Worm (Caenorhabditis elegans): ENCODE measurements around the gene zip-11.

zip-11 gene

DNA sequence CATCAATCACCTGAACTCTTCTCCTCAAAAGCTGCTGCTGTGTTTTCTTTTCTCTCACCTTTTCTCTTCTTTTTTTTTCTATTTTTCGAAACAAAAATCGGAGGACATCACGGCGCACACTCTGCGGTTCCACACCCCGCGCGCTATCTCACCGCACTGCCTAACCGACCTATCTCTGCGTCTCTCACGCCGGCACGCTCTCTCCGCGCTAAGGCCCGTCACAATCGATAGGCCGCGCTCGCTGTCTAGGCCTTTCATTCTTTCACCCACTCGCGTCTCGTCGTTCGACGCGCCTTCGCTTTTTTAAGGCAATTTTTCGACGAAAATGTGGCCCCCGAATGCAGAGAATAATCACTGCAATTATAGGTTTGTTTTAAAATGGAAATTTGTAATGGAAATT lies at the start of gene zip-11:
zip-11 (plus strand) TSS at position 34 of the 400 bp plus-strand sequence.
- no peak for TF ChIP-seq klf-2 (GFP tag; conservative IDR thresholded peaks at IDR 0.05)
- TF ChIP-seq T22C8.4 (GFP tag; IDR thresholded peaks at IDR 0.05), result peak; percentile 62; the same call in 1 of the 2 replicates

DNA sequence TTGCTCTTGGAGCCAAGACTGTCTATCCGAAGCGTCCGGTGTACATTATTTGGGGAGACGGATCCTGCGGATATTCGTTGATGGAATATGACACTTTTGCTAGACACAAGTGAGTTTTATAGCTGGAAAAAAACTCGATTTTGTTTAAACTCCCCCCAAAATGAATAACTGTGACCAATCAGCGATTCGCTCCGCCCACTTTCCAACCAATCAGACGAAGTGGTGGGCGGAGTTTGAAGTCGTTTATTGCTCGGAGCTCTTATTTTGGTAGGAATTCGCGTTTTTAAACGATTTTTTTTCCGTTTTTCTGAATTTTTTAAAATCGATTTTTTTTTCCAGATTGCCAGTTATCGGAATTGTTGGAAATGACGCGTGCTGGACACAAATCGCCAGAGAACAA lies 49.3 kb upstream of the zip-11 start:
- TF ChIP-seq tab-1 (GFP tag; IDR thresholded peaks at IDR 0.05) (no peak), ztf-23 (GFP tag; IDR thresholded peaks at IDR 0.05) (no peak), klf-2 (GFP tag; conservative IDR thresholded peaks at IDR 0.05) (no peak), ztf-29 (GFP tag; IDR thresholded peaks at IDR 0.05) (no peak), med-1 (GFP tag; optimal IDR thresholded peaks at IDR 0.05; ENCODE audit: insufficient read depth) (no peak)

- TF ChIP-seq T22C8.4 (GFP tag; IDR thresholded peaks at IDR 0.05) (no peak), tab-1 (GFP tag; IDR thresholded peaks at IDR 0.05) (no peak), med-1 (GFP tag; optimal IDR thresholded peaks at IDR 0.05; ENCODE audit: insufficient read depth) (no peak), ztf-29 (GFP tag; IDR thresholded peaks at IDR 0.05) (no peak), flt-1 (GFP tag; IDR thresholded peaks at IDR 0.05) (no peak), klf-2 (GFP tag; conservative IDR thresholded peaks at IDR 0.05) (no peak), ztf-23 (GFP tag; IDR thresholded peaks at IDR 0.05) (no peak), cog-1 (tag; optimal IDR thresholded peaks at IDR 0.05) (no peak), ref-1 (GFP tag; conservative IDR thresholded peaks at IDR 0.05) (no peak)
Observed at ce11 chrIV:3265657-3266056, 45.4 kb upstream of the zip-11 start, which contains the start of gene T26C12.2. Gene T26C12.2 (minus strand): TSS chrIV:3265757.

- TF ChIP-seq ref-1 (GFP tag; conservative IDR thresholded peaks at IDR 0.05) (no peak), flt-1 (GFP tag; IDR thresholded peaks at IDR 0.05) (0 out of 2 replicates have a peak, but pooled peaks have one; percentile 59)
Observed at ce11 chrIV:3266841-3267240, 44.2 kb upstream of the zip-11 start.

- TF ChIP-seq flt-1 (GFP tag; IDR thresholded peaks at IDR 0.05), result no peak
- TF ChIP-seq ztf-23 (GFP tag; IDR thresholded peaks at IDR 0.05), result no peak
- TF ChIP-seq med-1 (GFP tag; optimal IDR thresholded peaks at IDR 0.05; ENCODE audit: insufficient read depth), result no peak
- no peak for TF ChIP-seq tab-1 (GFP tag; IDR thresholded peaks at IDR 0.05)
- no peak for TF ChIP-seq klf-2 (GFP tag; conservative IDR thresholded peaks at IDR 0.05)
- no peak for TF ChIP-seq ref-1 (GFP tag; conservative IDR thresholded peaks at IDR 0.05)
- TF ChIP-seq ztf-29 (GFP tag; IDR thresholded peaks at IDR 0.05), result no peak
- TF ChIP-seq T22C8.4 (GFP tag; IDR thresholded peaks at IDR 0.05), result no peak
- no peak for TF ChIP-seq cog-1 (tag; optimal IDR thresholded peaks at IDR 0.05)
Observed at ce11 chrIV:3267581-3267980, 43.5 kb upstream of the zip-11 start, which contains the start of gene clec-173. Gene clec-173 (minus strand): TSS chrIV:3267681.

ce11 chrIV:3271342-3271741 lies 39.7 kb upstream of the zip-11 start:
- no peak for TF ChIP-seq med-1 (GFP tag; optimal IDR thresholded peaks at IDR 0.05; ENCODE audit: insufficient read depth)
- TF ChIP-seq T22C8.4 (GFP tag; IDR thresholded peaks at IDR 0.05), result no peak
- no peak for TF ChIP-seq ztf-23 (GFP tag; IDR thresholded peaks at IDR 0.05)
- TF ChIP-seq klf-2 (GFP tag; conservative IDR thresholded peaks at IDR 0.05), result no peak
- no peak for TF ChIP-seq tab-1 (GFP tag; IDR thresholded peaks at IDR 0.05)
- TF ChIP-seq ref-1 (GFP tag; conservative IDR thresholded peaks at IDR 0.05), result no peak

ce11 chrIV:3273295-3273694 lies 37.8 kb upstream of the zip-11 start, which contains the start of gene T26C12.3:
Gene T26C12.3 (minus strand): TSS chrIV:3273395.
- TF ChIP-seq ztf-29 (GFP tag; IDR thresholded peaks at IDR 0.05) (no peak), cog-1 (tag; optimal IDR thresholded peaks at IDR 0.05) (no peak), tab-1 (GFP tag; IDR thresholded peaks at IDR 0.05) (no peak), ztf-23 (GFP tag; IDR thresholded peaks at IDR 0.05) (no peak), ref-1 (GFP tag; conservative IDR thresholded peaks at IDR 0.05) (no peak)

ce11 chrIV:3278822-3279221 lies 32.3 kb upstream of the zip-11 start:
- TF ChIP-seq klf-2 (GFP tag; conservative IDR thresholded peaks at IDR 0.05) (no peak), ref-1 (GFP tag; conservative IDR thresholded peaks at IDR 0.05) (no peak), tab-1 (GFP tag; IDR thresholded peaks at IDR 0.05) (no peak), T22C8.4 (GFP tag; IDR thresholded peaks at IDR 0.05) (no peak), med-1 (GFP tag; optimal IDR thresholded peaks at IDR 0.05; ENCODE audit: insufficient read depth) (no peak), flt-1 (GFP tag; IDR thresholded peaks at IDR 0.05) (no peak), ztf-23 (GFP tag; IDR thresholded peaks at IDR 0.05) (no peak), cog-1 (tag; optimal IDR thresholded peaks at IDR 0.05) (no peak), ztf-29 (GFP tag; IDR thresholded peaks at IDR 0.05) (no peak)

- TF ChIP-seq ztf-23 (GFP tag; IDR thresholded peaks at IDR 0.05) (no peak), med-1 (GFP tag; optimal IDR thresholded peaks at IDR 0.05; ENCODE audit: insufficient read depth) (no peak)
Observed at ce11 chrIV:3289237-3289636, 21.8 kb upstream of the zip-11 start, which contains the start of gene gcy-23. Gene gcy-23 (minus strand): TSS chrIV:3289337.

DNA sequence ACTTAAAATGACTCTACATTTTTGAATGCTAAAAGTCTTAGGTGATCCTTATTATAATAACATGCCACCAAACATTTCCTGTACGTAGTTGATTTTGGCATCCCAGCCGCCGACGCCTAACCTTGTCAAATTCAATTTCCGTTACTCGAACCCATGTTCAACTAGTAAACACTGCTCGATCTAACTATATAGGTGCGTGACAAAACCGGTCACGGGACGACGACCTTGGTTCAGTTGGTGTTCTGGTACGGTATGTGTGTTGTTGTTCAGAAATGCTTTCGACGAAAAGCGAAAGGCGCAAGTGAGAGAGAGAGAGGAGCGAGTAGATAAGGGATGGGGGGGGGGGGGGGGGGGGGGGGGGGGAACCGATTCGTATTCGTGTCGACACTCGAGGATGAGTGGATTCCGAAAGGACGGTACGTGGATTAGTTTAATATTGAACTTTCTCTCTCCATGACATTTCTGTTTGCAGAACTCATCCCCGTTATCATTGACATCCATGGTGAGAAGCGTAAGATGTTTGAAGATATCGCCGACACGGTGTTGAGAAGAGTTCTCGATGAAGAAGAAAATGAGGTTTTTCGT lies 19.0 kb upstream of the zip-11 start, which contains the start of gene W08E12.8:
W08E12.8 (plus strand) TSS at position 395 of the 585 bp plus-strand sequence.
- TF ChIP-seq ref-1 (GFP tag; conservative IDR thresholded peaks at IDR 0.05) (no peak), ztf-29 (GFP tag; IDR thresholded peaks at IDR 0.05) (no peak)

ce11 chrIV:3293800-3294493 lies 17.1 kb upstream of the zip-11 start:
- no peak for TF ChIP-seq flt-1 (GFP tag; IDR thresholded peaks at IDR 0.05)
- no peak for TF ChIP-seq tab-1 (GFP tag; IDR thresholded peaks at IDR 0.05)
- no peak for TF ChIP-seq ztf-29 (GFP tag; IDR thresholded peaks at IDR 0.05)
- no peak for TF ChIP-seq T22C8.4 (GFP tag; IDR thresholded peaks at IDR 0.05)
- no peak for TF ChIP-seq cog-1 (tag; optimal IDR thresholded peaks at IDR 0.05)
- no peak for TF ChIP-seq klf-2 (GFP tag; conservative IDR thresholded peaks at IDR 0.05)
- no peak for TF ChIP-seq ref-1 (GFP tag; conservative IDR thresholded peaks at IDR 0.05)
- TF ChIP-seq med-1 (GFP tag; optimal IDR thresholded peaks at IDR 0.05; ENCODE audit: insufficient read depth), result no peak
- TF ChIP-seq ztf-23 (GFP tag; IDR thresholded peaks at IDR 0.05), result no peak

Measured in whole organism, midembryonic.